Worm (Caenorhabditis elegans): Measurements from ENCODE around the gene swan-1.
A peak's percentile ranks its signal among the peaks of the same experiment; 100 is the strongest.

swan-1 gene

DNA sequence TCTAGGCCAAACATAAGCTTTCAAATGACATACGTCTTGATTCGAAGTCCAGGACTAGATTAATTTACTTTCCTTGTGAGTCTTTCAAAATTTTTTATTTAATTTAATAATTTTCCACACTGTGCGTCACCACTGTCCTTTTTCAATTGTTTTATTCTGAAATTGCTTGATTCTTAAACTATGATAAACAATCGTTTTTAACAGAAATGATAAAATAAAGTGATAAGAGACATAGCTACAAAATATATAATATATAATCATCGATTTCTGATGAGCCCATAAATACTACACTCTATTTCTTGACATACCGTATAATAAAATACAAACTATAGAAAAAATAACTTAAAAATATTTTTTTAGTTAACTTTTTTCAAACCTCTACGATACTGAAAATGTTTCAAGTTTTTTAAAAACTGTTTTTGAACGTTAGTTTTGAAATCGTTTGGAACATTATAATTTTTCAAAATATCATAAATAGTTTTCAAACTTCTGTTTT is 38.0 kb downstream of the swan-1 start, which contains the start of gene nas-24:
Gene nas-24 (plus strand): TSS at position 446 of the 496 bp plus-strand sequence.
- no peak for TF ChIP-seq ets-5 (GFP tag; IDR thresholded peaks at IDR 0.05)
- TF ChIP-seq elt-2 (tag; optimal IDR thresholded peaks at IDR 0.05): peak; percentile 23
- no peak for TF ChIP-seq ces-1 (GFP tag; optimal IDR thresholded peaks at IDR 0.05)

DNA sequence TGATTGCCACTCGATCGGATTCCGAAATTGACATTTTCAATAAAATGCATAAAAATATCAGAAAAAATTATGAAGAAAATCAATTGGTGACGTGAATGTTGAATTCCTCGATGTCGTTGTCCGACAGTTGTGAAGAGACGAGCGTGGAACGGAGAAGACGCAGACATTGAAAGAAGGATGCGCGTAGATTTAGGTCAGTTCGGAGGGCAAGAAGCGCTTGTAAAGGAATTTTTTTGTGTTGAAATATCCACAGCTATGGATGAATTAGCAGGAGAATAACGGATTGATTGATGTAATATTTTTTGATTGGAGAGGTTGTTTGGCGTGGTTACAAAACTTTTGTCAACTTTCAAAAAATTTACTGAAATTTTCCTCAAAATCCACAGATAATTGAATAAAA is 38.6 kb downstream of the swan-1 start, which contains the start of gene F20G2.3:
Gene F20G2.3 (minus strand): TSS at position 101 of the 400 bp plus-strand sequence.
- peak; percentile 25 for TF ChIP-seq blmp-1 (tag; optimal IDR thresholded peaks at IDR 0.05)
- no peak for TF ChIP-seq tbx-2 (tag; optimal IDR thresholded peaks at IDR 0.05)
- no peak for TF ChIP-seq dpl-1 (GFP tag; optimal IDR thresholded peaks at IDR 0.05)

DNA sequence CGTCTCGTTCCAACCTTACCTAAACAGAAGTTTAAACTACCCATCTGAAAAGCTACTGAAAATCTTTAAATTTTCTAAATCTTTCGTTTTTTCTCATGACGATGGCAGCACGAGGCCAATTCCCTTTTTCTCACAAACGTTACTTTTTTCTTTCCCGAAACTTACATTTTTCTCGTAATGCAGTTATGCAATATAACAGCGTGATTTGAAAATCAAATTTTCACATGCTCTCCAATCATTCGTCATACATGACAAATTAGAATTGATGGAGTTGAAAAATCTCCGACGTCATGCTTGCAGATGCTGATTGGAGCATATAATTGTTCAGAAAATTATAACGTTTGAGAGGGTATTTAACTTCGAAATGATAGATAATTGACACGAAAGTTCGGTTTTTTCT is 43.3 kb downstream of the swan-1 start:
- TF ChIP-seq elt-3 (tag; optimal IDR thresholded peaks at IDR 0.05): no peak
- no peak for TF ChIP-seq nhr-90 (tag; optimal IDR thresholded peaks at IDR 0.05; ENCODE audit: poor library complexity)
- TF ChIP-seq pax-3 (tag; optimal IDR thresholded peaks at IDR 0.05): peak; percentile 56
- peak; percentile 0 for TF ChIP-seq fkh-10 (GFP tag; optimal IDR thresholded peaks at IDR 0.05)
- TF ChIP-seq swsn-7 (tag; optimal IDR thresholded peaks at IDR 0.05): peak; percentile 11
- peak; percentile 91 for TF ChIP-seq fkh-8 (tag; optimal IDR thresholded peaks at IDR 0.05)
- TF ChIP-seq nhr-47 (tag; optimal IDR thresholded peaks at IDR 0.05): peak; percentile 56
- TF ChIP-seq lsy-2 (tag; optimal IDR thresholded peaks at IDR 0.05): peak in 1 of 2 experiments; percentile 5
- TF ChIP-seq lin-14 (GFP tag; optimal IDR thresholded peaks at IDR 0.05): peak; percentile 42
- TF ChIP-seq unc-62 (GFP tag; optimal IDR thresholded peaks at IDR 0.05): no peak
- TF ChIP-seq nhr-28 (tag; optimal IDR thresholded peaks at IDR 0.05): no peak
- TF ChIP-seq mep-1 (tag; optimal IDR thresholded peaks at IDR 0.05): no peak
- TF ChIP-seq egl-27 (tag; optimal IDR thresholded peaks at IDR 0.05): no peak
- TF ChIP-seq nhr-71 (tag; optimal IDR thresholded peaks at IDR 0.05): peak; percentile 70

DNA sequence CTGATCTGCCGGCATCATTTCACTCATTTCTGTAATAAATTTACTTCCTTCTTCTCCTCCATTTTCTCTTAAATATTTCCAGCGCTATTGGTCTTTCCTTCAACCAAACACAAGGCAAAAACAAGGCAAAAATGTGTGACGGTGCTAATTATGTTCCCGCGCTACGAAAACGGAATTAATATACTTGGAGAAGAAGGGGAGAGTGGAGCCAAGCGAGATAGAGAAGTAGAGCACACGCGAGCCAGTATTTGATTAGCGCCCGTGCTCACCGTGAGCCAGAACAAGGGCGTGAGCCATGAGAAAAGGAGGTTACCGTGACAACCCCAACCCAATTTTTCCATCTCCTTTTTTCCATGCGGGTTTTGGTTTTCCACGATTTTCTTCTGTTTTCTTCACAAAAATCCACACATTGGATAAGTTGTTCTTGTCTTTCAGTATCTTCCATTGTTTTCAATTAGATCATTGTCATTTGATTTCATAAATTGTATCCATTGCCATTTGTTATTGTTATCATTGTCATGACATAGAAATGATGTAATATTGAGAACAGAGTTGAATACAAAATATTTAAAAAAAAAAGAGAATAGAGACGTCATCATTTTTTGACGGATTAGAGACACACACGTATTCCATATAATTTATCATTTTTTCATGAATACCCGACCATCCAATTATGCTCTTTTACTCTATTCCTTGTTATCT is 44.5 kb downstream of the swan-1 start, which contains the start of gene F20G2.6:
Gene F20G2.6 (plus strand): TSS at position 652 of the 702 bp plus-strand sequence.
- TF ChIP-seq elt-2 (tag; optimal IDR thresholded peaks at IDR 0.05) (no peak), fkh-8 (tag; optimal IDR thresholded peaks at IDR 0.05) (peak; percentile 63), blmp-1 (tag; optimal IDR thresholded peaks at IDR 0.05) (no peak), aly-2 (tag; optimal IDR thresholded peaks at IDR 0.05) (no peak), pax-3 (tag; optimal IDR thresholded peaks at IDR 0.05) (peak; percentile 36), efl-1 (optimal IDR thresholded peaks at IDR 0.05) (no peak), efl-1 (GFP tag; optimal IDR thresholded peaks at IDR 0.05 in 1 of 2) (peak in 1 of 2 experiments; percentile 1), hpl-2 (GFP tag; optimal IDR thresholded peaks at IDR 0.05) (no peak), lir-3 (tag; optimal IDR thresholded peaks at IDR 0.05; ENCODE audit: poor library complexity) (no peak), dsc-1 (tag; optimal IDR thresholded peaks at IDR 0.05) (peak; percentile 56)

DNA sequence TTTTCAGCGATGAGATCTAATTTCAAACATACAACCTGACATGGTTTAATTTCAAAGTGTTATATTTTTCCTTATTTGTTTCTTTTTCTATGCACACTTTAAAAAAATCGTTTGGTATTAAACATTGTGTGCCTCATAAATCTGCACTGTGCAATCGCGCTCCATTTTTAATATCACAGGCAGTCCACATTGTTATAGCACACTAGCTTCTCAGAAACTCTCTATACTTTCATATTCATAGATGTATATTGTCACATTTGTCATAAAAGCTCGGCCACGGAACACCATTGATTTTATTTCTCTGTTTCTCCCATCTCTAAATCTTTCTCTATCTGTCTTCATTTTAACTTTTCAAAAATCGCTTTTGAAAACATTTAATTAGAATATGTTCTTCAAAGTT is 49.7 kb downstream of the swan-1 start:
- TF ChIP-seq dsc-1 (tag; optimal IDR thresholded peaks at IDR 0.05) (no peak), nhr-47 (tag; optimal IDR thresholded peaks at IDR 0.05) (no peak), swsn-7 (tag; optimal IDR thresholded peaks at IDR 0.05) (no peak), mab-9 (GFP tag; IDR thresholded peaks at IDR 0.05) (no peak), jun-1 (tag; optimal IDR thresholded peaks at IDR 0.05) (no peak), nhr-76 (tag; optimal IDR thresholded peaks at IDR 0.05) (no peak), ama-1 (optimal IDR thresholded peaks at IDR 0.05) (no peak), efl-3 (GFP tag; optimal IDR thresholded peaks at IDR 0.05) (no peak), F16B12.6 (tag; optimal IDR thresholded peaks at IDR 0.05) (no peak), mdl-1 (tag; optimal IDR thresholded peaks at IDR 0.05) (no peak), pqm-1 (tag; optimal IDR thresholded peaks at IDR 0.05) (no peak), aly-2 (tag; optimal IDR thresholded peaks at IDR 0.05) (no peak), tlp-1 (tag; optimal IDR thresholded peaks at IDR 0.05) (no peak), isw-1 (GFP tag; IDR thresholded peaks at IDR 0.05) (no peak), egl-13 (tag; optimal IDR thresholded peaks at IDR 0.05) (no peak), lin-13 (GFP tag; optimal IDR thresholded peaks at IDR 0.05) (no peak), pag-3 (tag; optimal IDR thresholded peaks at IDR 0.05; ENCODE audit: borderline replicate concordance, insufficient read depth) (no peak), elt-2 (tag; optimal IDR thresholded peaks at IDR 0.05) (no peak), C34B4.2 (tag; optimal IDR thresholded peaks at IDR 0.05) (no peak), lin-14 (GFP tag; optimal IDR thresholded peaks at IDR 0.05) (peak; percentile 73), lin-35 (GFP tag; optimal IDR thresholded peaks at IDR 0.05) (peak in 1 of 2 experiments; percentile 48), fkh-8 (tag; optimal IDR thresholded peaks at IDR 0.05) (peak; percentile 80), ztf-11 (tag; optimal IDR thresholded peaks at IDR 0.05) (no peak), tbx-2 (tag; optimal IDR thresholded peaks at IDR 0.05) (no peak), lir-3 (tag; optimal IDR thresholded peaks at IDR 0.05; ENCODE audit: poor library complexity) (peak; percentile 28)
